Worm (Caenorhabditis elegans) whole organism, L4 larva: ENCODE data around the gene trpp-11.

Experiments
- fos-1 ChIP-seq: fragments of 150-350 bp; optimal IDR thresholded peaks from 2 replicates; lab custom pipeline; 2014; ENCODE audit warnings: missing biosample characterization, missing genetic modification characterization
- hlh-11 ChIP-seq: fragments of 200-800 bp; sonication (Bioruptor generic); optimal IDR thresholded peaks from 2 replicates; lab custom pipeline; 2018; ENCODE audit warnings: mild to moderate bottlenecking, missing genetic modification characterization, missing compliant biosample characterization
- jun-1 ChIP-seq: fragments of 150-350 bp; optimal IDR thresholded peaks from 2 replicates; lab custom pipeline; 2014; ENCODE audit warnings: missing biosample characterization, missing genetic modification reagents, missing genetic modification characterization

DNA sequence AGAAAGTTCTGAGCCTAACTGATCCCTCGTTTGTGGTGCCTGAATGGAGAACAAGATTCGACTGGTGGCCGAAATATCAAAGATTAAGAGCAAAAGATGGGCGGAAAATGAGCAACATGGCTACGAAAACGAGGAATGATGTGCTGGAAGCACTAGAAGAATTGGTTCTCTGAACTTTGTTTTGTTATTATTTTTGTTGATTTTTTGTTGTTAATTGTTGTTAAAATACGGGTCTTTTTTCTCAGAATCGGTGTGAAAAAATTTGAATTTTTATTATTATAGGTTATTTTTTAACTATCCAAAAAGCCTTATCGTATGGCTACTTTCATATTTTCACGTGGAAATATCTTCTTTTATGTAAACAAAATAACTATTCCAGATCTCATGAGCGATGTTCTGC, 61.3 kb downstream of the trpp-11 start, which contains the start of gene K02F3.12:
- no peak for TF ChIP-seq hlh-11
- no peak for TF ChIP-seq jun-1
- no peak for TF ChIP-seq fos-1 (tag; lab: Kevin White, UChicago)
